Worm (Caenorhabditis elegans) whole organism, young adult: ENCODE data around the gene C17B7.9.

Experiments
- F39B2.1 ChIP-seq: fragments of 200-800 bp; sonication (Bioruptor generic); IDR thresholded peaks from 2 replicates; pipeline ENCODE4 v1.3.6; 2022; ENCODE audit warnings: missing genetic modification reagents, missing genetic modification characterization, missing compliant biosample characterization
- attf-3 ChIP-seq: fragments of 200-800 bp; sonication (Bioruptor generic); conservative IDR thresholded peaks from 2 replicates; pipeline ENCODE4 v1.3.6; 2022; ENCODE audit warnings: missing genetic modification reagents, missing genetic modification characterization, missing compliant biosample characterization
- chd-7 ChIP-seq: sonication (generic microtip); optimal IDR thresholded peaks from 2 replicates; lab custom pipeline; 2016; ENCODE audit warnings: mild to moderate bottlenecking, missing genetic modification characterization, moderate library complexity, missing compliant biosample characterization
- hmg-1.2 ChIP-seq: fragments of 200-800 bp; sonication (Bioruptor generic); IDR thresholded peaks from 2 replicates; pipeline ENCODE4 v1.3.6; 2022; ENCODE audit warnings: missing genetic modification reagents, missing genetic modification characterization, missing compliant biosample characterization
- lin-35 ChIP-seq, 3 experiments: fragments of 150-350 bp in 2 of 3; sonication (generic microtip) in 1 of 3; optimal IDR thresholded peaks; 2 replicates each; lab custom pipeline; 2014 to 2018; ENCODE audit warnings: missing biosample characterization in 3 of 3, missing genetic modification characterization in 3 of 3, missing genetic modification reagents in 3 of 3
- lin-40 ChIP-seq: sonication (generic microtip); optimal IDR thresholded peaks from 2 replicates; lab custom pipeline; 2016; ENCODE audit warnings: missing genetic modification characterization, mild to moderate bottlenecking, missing compliant biosample characterization, missing genotype, missing genetic modification reagents
- mel-28 ChIP-seq: sonication (generic microtip); optimal IDR thresholded peaks from 2 replicates; lab custom pipeline; 2016; ENCODE audit warnings: borderline replicate concordance, mild to moderate bottlenecking, missing genetic modification characterization, missing compliant biosample characterization
- rcor-1 ChIP-seq: fragments of 200-800 bp; sonication (Bioruptor generic); IDR thresholded peaks from 2 replicates; pipeline ENCODE4 v1.3.6; 2022; ENCODE audit warnings: missing genetic modification reagents, missing genetic modification characterization, missing compliant biosample characterization
- snpc-1.1 ChIP-seq: sonication (generic microtip); optimal IDR thresholded peaks from 2 replicates; lab custom pipeline; 2017; ENCODE audit warnings: missing genetic modification characterization, mild to moderate bottlenecking, missing compliant biosample characterization, antibody characterized with exemption, moderate library complexity, missing genotype, missing genetic modification reagents; ENCODE audit not compliant: insufficient read depth
- unc-62 ChIP-seq: fragments of 150-350 bp; optimal IDR thresholded peaks from 2 replicates; lab custom pipeline; 2014; ENCODE audit warnings: missing biosample characterization, missing genetic modification reagents, missing genetic modification characterization
- zfh-2 ChIP-seq: fragments of 200-800 bp; sonication (Bioruptor generic); conservative IDR thresholded peaks from 2 replicates; pipeline ENCODE4 v1.3.6; 2022; ENCODE audit warnings: missing genetic modification reagents, missing genetic modification characterization, missing compliant biosample characterization

ce11 chrV:3347486-3347885, 15.6 kb upstream of the C17B7.9 start:
- no peak for TF ChIP-seq attf-3 (GFP tag; lab: Robert Waterston, UW)
- no peak for TF ChIP-seq rcor-1 (GFP tag; lab: Robert Waterston, UW)
- no peak for TF ChIP-seq unc-62
- TF ChIP-seq lin-35 (GFP tag; optimal IDR thresholded peaks at IDR 0.05; lab: Kevin White, UChicago), result no peak
- TF ChIP-seq zfh-2 (GFP tag; lab: Robert Waterston, UW), result no peak
- TF ChIP-seq chd-7, result no peak
- TF ChIP-seq F39B2.1 (GFP tag; lab: Robert Waterston, UW), result no peak
- TF ChIP-seq lin-40 (tag; lab: Kevin White, UChicago), result no peak
- no peak for TF ChIP-seq snpc-1.1 (tag; lab: Kevin White, UChicago)
- no peak for TF ChIP-seq mel-28 (tag; lab: Kevin White, UChicago)
- TF ChIP-seq hmg-1.2 (GFP tag; lab: Robert Waterston, UW), result no peak
